Fruit fly (Drosophila melanogaster) whole organism, larva: Measurements from ENCODE around the gene SP555.
A peak's percentile ranks its signal among the peaks of the same experiment; 100 is the strongest.

Source experiments
- noc ChIP-seq: fragments of 200-800 bp; sonication (Bioruptor generic); optimal IDR thresholded peaks from 3 replicates; lab custom pipeline; 2019; ENCODE audit warnings: missing biosample characterization, mild to moderate bottlenecking, missing genetic modification characterization, moderate library complexity

Gene SP555

DNA sequence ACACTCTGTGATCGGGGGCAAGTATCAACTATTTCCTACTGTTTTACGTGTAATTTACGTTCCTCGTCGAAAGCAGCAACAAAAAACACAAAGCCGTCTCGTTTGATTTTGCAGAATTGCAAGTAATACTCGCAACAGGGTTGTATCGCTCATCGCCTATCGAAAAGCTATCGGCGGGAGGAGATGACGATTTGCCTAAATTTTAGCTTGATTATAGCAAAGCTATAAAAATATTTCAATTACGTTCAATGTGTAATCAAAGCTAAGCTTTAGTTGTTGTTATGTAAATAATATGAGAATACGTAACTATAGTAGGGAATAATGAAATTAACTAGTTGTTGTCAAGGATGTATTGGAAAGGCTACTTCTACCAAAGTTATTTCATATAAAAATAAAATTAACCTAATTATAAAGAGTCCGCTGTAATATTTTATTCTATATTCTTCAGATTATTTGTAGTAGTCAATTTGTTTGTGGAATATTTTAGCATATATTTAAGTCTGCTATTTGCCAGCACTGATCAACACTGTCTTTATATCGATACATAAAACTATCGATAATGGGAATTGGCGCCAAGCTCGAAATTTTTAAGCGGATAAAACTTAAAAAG, 22.2 kb downstream of the SP555 start, which contains the start of gene Rpn11:
Gene Rpn11, minus strand, starts transcription at position 146 of the 610 bp plus-strand sequence.
- peak; percentile 63 for TF ChIP-seq noc (tag; lab: Kevin White, UChicago)

- TF ChIP-seq noc (tag; lab: Kevin White, UChicago) = no peak
Measured at dm6 chr2L:5060515-5060914, 23.0 kb downstream of the SP555 start, which contains the start of gene qtc. Gene qtc (plus strand): TSS chr2L:5060815.

- TF ChIP-seq noc (tag; lab: Kevin White, UChicago) = peak; percentile 90
Measured at dm6 chr2L:5060952-5061478, 23.5 kb downstream of the SP555 start.

DNA sequence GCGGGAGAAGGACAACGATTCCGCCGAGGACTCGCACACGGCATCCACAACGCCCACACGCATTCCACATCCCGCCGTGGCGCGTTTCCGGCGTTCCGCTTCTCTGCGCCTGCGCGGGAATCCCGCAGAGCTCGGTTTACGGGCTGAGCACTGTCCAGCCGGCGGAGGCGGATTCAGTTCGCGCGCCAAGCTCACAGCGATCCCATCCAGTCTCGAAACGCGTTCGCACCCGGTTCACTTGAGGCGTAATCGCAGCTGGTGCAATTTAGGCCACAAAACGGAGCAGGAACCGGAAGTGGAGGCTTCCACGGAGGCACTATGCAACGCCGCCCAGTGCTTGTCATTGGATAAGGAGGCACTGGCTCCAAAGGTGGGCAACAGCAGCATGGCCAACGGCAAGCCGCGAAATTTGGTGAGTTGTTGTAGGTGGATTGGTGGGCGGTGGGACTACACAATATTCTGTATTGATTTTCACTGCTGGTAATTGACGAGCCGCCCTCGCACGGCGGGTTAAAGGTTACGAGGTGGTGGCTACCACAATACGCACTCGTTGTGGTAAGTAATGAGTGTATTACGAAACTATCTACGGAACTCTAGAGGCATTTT, 25.4 kb downstream of the SP555 start:
- no peak for TF ChIP-seq noc (tag; lab: Kevin White, UChicago)

DNA sequence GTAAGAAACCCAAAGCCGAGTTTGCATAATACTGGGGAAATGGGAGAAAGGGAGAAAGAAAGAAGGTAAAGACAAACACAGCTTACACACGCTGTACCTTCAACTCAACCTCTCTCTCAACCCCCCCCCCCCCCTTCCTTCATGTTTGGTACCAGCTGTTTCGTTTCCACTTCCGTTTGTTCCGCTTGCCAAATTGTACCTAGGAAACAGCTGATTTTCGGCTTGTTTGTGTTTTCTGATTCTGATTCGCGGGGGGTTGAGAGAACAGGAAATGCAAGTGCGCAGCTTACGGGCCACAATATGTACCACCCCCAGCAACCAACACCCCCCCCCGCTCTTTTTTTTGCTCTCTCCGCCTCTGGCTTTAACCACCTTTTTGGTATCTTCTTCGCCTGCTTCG, 26.4 kb downstream of the SP555 start:
- TF ChIP-seq noc (tag; lab: Kevin White, UChicago) = no peak

- peak; percentile 20 for TF ChIP-seq noc (tag; lab: Kevin White, UChicago)
Measured at dm6 chr2L:5070797-5071579, 33.5 kb downstream of the SP555 start, which contains the start of gene RpL37A. Gene RpL37A (plus strand): TSS chr2L:5070957.

- no peak for TF ChIP-seq noc (tag; lab: Kevin White, UChicago)
Measured at dm6 chr2L:5072357-5072756, 34.8 kb downstream of the SP555 start.

dm6 chr2L:5079200-5079599, 41.7 kb downstream of the SP555 start:
- TF ChIP-seq noc (tag; lab: Kevin White, UChicago) = no peak

- TF ChIP-seq noc (tag; lab: Kevin White, UChicago) = peak; percentile 19
Measured at dm6 chr2L:5080225-5080867, 42.8 kb downstream of the SP555 start.

- peak; percentile 76 for TF ChIP-seq noc (tag; lab: Kevin White, UChicago)
Measured at dm6 chr2L:5084586-5085257, 47.2 kb downstream of the SP555 start.

DNA sequence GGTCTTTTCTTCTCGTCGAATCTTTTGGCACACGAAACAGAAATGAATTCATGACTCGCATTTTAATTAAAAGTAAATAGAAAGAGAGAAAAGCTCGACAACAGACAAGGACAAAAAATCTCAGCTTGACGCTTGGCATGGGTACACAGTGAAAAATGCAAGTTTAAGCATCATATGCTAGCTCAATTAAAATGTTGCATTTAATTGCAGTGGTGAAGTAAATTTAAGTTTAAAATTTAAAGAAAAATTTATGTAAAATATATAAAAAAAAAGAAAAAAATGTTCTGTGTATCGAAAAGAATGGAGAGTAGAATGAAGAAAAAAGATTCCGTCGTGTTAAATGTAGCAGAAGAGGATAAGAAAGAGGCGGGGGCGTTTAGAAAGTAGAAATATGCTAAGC, 48.1 kb downstream of the SP555 start:
- peak; percentile 46 for TF ChIP-seq noc (tag; lab: Kevin White, UChicago)

DNA sequence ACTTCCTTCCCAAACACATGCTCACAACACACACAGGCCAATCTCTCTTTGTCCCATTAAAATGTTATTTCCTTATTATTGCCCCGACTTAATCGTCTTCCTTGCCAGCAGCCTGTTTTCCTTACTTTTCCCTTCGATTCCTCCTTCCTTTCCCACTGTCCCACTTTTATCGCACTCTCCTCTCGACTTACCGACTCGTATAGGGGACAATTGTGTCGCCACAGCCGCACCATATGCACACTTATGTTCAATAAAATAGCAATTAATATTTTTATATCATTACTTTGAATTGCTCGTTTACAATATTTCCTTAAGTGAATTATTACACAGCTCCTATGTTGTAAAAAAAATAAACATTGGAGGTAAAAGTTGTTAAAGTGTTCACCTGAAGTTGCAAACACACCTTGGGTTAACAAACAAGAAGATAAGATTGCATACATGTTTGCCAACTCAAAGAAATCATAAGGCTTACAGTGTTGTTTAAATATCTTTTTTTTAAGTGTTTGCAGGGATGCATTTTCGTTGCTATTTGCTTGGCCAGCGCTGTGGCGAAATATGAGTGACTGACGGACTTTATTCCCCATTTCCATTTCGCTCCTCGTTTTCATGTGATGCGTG, 49.5 kb downstream of the SP555 start:
- peak; percentile 77 for TF ChIP-seq noc (tag; lab: Kevin White, UChicago)

dm6 chr2L:5088649-5089270, 51.3 kb downstream of the SP555 start:
- TF ChIP-seq noc (tag; lab: Kevin White, UChicago) = no peak

dm6 chr2L:5089642-5090041, 52.1 kb downstream of the SP555 start:
- TF ChIP-seq noc (tag; lab: Kevin White, UChicago) = no peak
